Fruit fly (Drosophila melanogaster): Measurements from ENCODE around the gene Nep7.
A peak's percentile ranks its signal among the peaks of the same experiment; 100 is the strongest.

The Nep7 gene

DNA sequence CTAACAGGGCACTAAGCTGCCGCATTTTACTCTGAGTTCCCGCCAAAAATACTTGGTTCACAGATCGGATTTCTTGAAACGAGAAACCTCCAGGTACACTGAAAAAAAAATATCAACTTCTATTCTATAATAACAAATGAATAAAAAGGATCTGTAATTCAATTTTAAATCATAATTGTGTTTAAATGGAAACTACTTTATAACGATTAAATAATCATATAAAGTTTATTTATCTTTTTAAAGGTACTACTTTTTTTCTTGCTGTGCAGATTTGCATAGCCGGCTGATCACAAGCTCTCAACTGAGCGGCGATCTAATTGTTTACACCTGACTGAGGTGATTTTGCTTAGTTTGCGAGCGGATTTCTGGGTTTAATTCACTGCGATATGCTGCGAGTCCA lies 32.6 kb downstream of the Nep7 start (continued):
- TF ChIP-seq net (GFP tag; optimal IDR thresholded peaks at IDR 0.05) = peak; percentile 31
- TF ChIP-seq dac (GFP tag; optimal IDR thresholded peaks at IDR 0.05) = peak; percentile 43
- peak; percentile 84 for TF ChIP-seq CG32006 (GFP tag; optimal IDR thresholded peaks at IDR 0.05)
- no peak for TF ChIP-seq dsx (GFP tag; optimal IDR thresholded peaks at IDR 0.05; ENCODE audit: poor library complexity, severe bottlenecking)
- peak; percentile 80 for TF ChIP-seq Eip78C (GFP tag)
- TF ChIP-seq Ets21C (GFP tag; optimal IDR thresholded peaks at IDR 0.05) = no peak
- TF ChIP-seq CG3919 (GFP tag; optimal IDR thresholded peaks at IDR 0.05) = peak; percentile 49
- peak; percentile 57; the same call in 1 of the 2 replicates for TF ChIP-seq CG11294 (GFP tag; IDR thresholded peaks at IDR 0.05)
- TF ChIP-seq CG10631 (GFP tag; optimal IDR thresholded peaks at IDR 0.05) = peak; percentile 51
- no peak for TF ChIP-seq Met (GFP tag; optimal IDR thresholded peaks at IDR 0.05)
- TF ChIP-seq CG16779 (tag; optimal IDR thresholded peaks at IDR 0.05) = no peak
- peak; percentile 75 for TF ChIP-seq eg (GFP tag; IDR thresholded peaks at IDR 0.05)
- TF ChIP-seq OdsH (GFP tag; optimal IDR thresholded peaks at IDR 0.05) = peak; percentile 60
- TF ChIP-seq CG6854 (GFP tag; optimal IDR thresholded peaks at IDR 0.05) = no peak
- no peak for TF ChIP-seq vri (GFP tag; optimal IDR thresholded peaks at IDR 0.05)
- TF ChIP-seq CG34406 (GFP tag; optimal IDR thresholded peaks at IDR 0.05) = peak; percentile 7
- no peak for TF ChIP-seq CG31627 (GFP tag; optimal IDR thresholded peaks at IDR 0.05)

DNA sequence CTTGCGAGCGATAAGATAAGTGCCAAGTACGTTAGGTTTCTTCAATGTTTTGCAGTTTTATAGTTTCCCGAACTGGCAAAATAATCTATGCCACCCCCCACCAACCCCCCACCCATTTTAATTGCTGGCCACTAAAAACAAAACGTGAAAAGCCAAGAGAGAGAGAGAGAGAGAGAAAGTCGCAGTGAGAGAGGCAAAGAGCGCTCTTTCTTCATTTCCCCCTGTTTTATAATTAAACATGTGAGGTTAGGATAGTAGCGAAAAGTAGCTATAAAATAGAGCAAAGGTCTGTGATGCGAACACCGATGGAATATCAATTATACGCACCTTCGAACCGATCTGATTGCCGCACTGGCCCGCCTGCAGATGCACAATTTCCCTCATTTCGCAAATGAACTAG lies 33.1 kb downstream of the Nep7 start:
- TF ChIP-seq CG8319 (GFP tag; optimal IDR thresholded peaks at IDR 0.05) (no peak), CG11902 (GFP tag; optimal IDR thresholded peaks at IDR 0.05) (no peak), svp (GFP tag) (no peak), Met (GFP tag; optimal IDR thresholded peaks at IDR 0.05) (no peak), CG3919 (GFP tag; optimal IDR thresholded peaks at IDR 0.05) (no peak), Smox (GFP tag; optimal IDR thresholded peaks at IDR 0.05) (no peak), Hr4 (GFP tag; optimal IDR thresholded peaks at IDR 0.05) (no peak), topi (GFP tag; optimal IDR thresholded peaks at IDR 0.05) (no peak), Blimp-1 (GFP tag; optimal IDR thresholded peaks at IDR 0.05) (no peak), Sox102F (GFP tag; optimal IDR thresholded peaks at IDR 0.05) (no peak), achi (GFP tag; optimal IDR thresholded peaks at IDR 0.05) (no peak), Sox14 (GFP tag; optimal IDR thresholded peaks at IDR 0.05) (no peak), CG10669 (GFP tag; optimal IDR thresholded peaks at IDR 0.05) (no peak)

DNA sequence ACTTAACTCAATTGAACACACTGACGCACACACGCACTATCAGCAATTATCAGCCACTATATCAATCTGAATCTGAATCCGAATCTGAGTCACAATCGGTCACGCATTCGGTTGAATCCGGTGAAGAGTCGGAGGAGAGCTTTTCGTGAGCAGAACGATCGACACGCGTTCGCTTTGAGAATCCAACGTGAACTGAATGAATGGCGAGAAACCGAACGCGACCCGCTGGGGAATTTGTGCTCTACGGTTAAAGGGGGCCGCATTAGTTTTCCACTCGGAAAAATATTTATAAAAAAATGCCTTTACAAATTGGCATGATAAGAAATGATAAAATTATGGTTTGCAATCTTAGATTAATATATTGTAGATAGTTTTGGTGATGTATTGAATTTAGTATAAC lies 33.5 kb downstream of the Nep7 start, which contains the start of gene betaTub97EF:
Gene betaTub97EF (minus strand): TSS at position 196 of the 400 bp plus-strand sequence.
- peak; percentile 60 for TF ChIP-seq CG11294 (GFP tag; IDR thresholded peaks at IDR 0.05)
- no peak for TF ChIP-seq CG6792 (GFP tag; optimal IDR thresholded peaks at IDR 0.05)
- TF ChIP-seq Hr4 (GFP tag; optimal IDR thresholded peaks at IDR 0.05) = no peak
- TF ChIP-seq pdm3 (GFP tag; optimal IDR thresholded peaks at IDR 0.05) = peak; percentile 16
- no peak for TF ChIP-seq CG8119 (GFP tag; IDR thresholded peaks at IDR 0.05)
- TF ChIP-seq Eip78C (GFP tag) = peak; percentile 69
- TF ChIP-seq CG7368 (GFP tag; optimal IDR thresholded peaks at IDR 0.05) = no peak
- no peak for TF ChIP-seq Smox (GFP tag; optimal IDR thresholded peaks at IDR 0.05)
- TF ChIP-seq CG4318 (GFP tag; optimal IDR thresholded peaks at IDR 0.05) = no peak
- peak; percentile 45; the same call in 2 of the 3 replicates for TF ChIP-seq eg (GFP tag; IDR thresholded peaks at IDR 0.05)
- TF ChIP-seq Hr39 (GFP tag; optimal IDR thresholded peaks at IDR 0.05) = no peak
- TF ChIP-seq Gug (GFP tag; IDR thresholded peaks at IDR 0.05) = peak; percentile 42
- TF ChIP-seq CG11902 (GFP tag; optimal IDR thresholded peaks at IDR 0.05) = no peak
- TF ChIP-seq CG6808 (GFP tag; optimal IDR thresholded peaks at IDR 0.05) = no peak
- TF ChIP-seq CG6163 (GFP tag; IDR thresholded peaks at IDR 0.05) = peak; percentile 36; the same call in 1 of the 3 replicates

Data from whole organism, prepupa.